Fruit fly (Drosophila melanogaster) whole organism, embryonic: Measurements from ENCODE around the gene Rpp14b.

Experiments
- Atf6 ChIP-seq: fragments of 200-800 bp; sonication (Bioruptor generic); IDR thresholded peaks from 2 replicates; pipeline ENCODE4 v1.3.6; 2022; ENCODE audit warnings: missing biosample characterization, missing genetic modification characterization
- B-H1 ChIP-seq: fragments of 200-800 bp; sonication (Bioruptor generic); IDR thresholded peaks from 3 replicates; pipeline ENCODE4 v1.3.6; 2022; ENCODE audit warnings: missing biosample characterization, missing genetic modification characterization
- BEAF-32 ChIP-seq: fragments of 200-800 bp; sonication (Bioruptor generic); optimal IDR thresholded peaks from 3 replicates; lab custom pipeline; 2017; ENCODE audit warnings: missing biosample characterization, missing genetic modification characterization, mild to moderate bottlenecking, moderate library complexity, missing genetic modification reagents
- CG10321 ChIP-seq: fragments of 200-800 bp; sonication (Bioruptor generic); IDR thresholded peaks from 2 replicates; pipeline ENCODE4 v1.3.6; 2022; ENCODE audit warnings: missing biosample characterization, missing genetic modification characterization
- CG10959 ChIP-seq: fragments of 200-800 bp; sonication (Bioruptor generic); IDR thresholded peaks from 2 replicates; pipeline ENCODE4 v1.3.6; 2022; ENCODE audit warnings: missing biosample characterization, missing genetic modification characterization
- CG12744 ChIP-seq: fragments of 200-800 bp; sonication (Bioruptor generic); optimal IDR thresholded peaks from 2 replicates; lab custom pipeline; 2016; ENCODE audit warnings: missing biosample characterization, missing genetic modification characterization
- CG12769 ChIP-seq: fragments of 200-800 bp; sonication (Bioruptor generic); optimal IDR thresholded peaks from 2 replicates; lab custom pipeline; 2019; ENCODE audit warnings: missing biosample characterization, mild to moderate bottlenecking, missing genetic modification characterization, moderate library complexity
- CG12942 ChIP-seq: fragments of 200-800 bp; sonication (Bioruptor generic); optimal IDR thresholded peaks from 3 replicates; lab custom pipeline; 2016; ENCODE audit warnings: missing biosample characterization, missing genetic modification characterization
- CG13123 ChIP-seq: fragments of 200-800 bp; sonication (Bioruptor generic); optimal IDR thresholded peaks from 2 replicates; lab custom pipeline; 2016; ENCODE audit warnings: missing biosample characterization, missing genetic modification characterization
- CG14667 ChIP-seq: fragments of 200-800 bp; sonication (Bioruptor generic); IDR thresholded peaks from 2 replicates; pipeline ENCODE4 v1.3.6; 2022; ENCODE audit warnings: missing biosample characterization, missing genetic modification characterization
- CG14710 ChIP-seq: fragments of 200-800 bp; sonication (Bioruptor generic); optimal IDR thresholded peaks from 3 replicates; lab custom pipeline; 2019; ENCODE audit warnings: missing biosample characterization, mild to moderate bottlenecking, missing genetic modification characterization, moderate library complexity
- CG14965 ChIP-seq: fragments of 200-800 bp; sonication (Bioruptor generic); optimal IDR thresholded peaks from 2 replicates; lab custom pipeline; 2016; ENCODE audit warnings: missing biosample characterization, missing genetic modification characterization, borderline replicate concordance
- CG1529 ChIP-seq: fragments of 200-800 bp; sonication (Bioruptor generic); optimal IDR thresholded peaks from 3 replicates; lab custom pipeline; 2018; ENCODE audit warnings: missing biosample characterization, missing genetic modification characterization
- CG15601 ChIP-seq: fragments of 200-800 bp; sonication (Bioruptor generic); optimal IDR thresholded peaks from 3 replicates; lab custom pipeline; 2019; ENCODE audit warnings: missing biosample characterization, mild to moderate bottlenecking, missing genetic modification characterization, moderate library complexity
- CG1602 ChIP-seq: fragments of 200-800 bp; sonication (Bioruptor generic); optimal IDR thresholded peaks from 3 replicates; lab custom pipeline; 2016; ENCODE audit warnings: missing biosample characterization, missing genetic modification characterization
- CG3281 ChIP-seq: fragments of 200-800 bp; sonication (Bioruptor generic); optimal IDR thresholded peaks from 3 replicates; lab custom pipeline; 2017; ENCODE audit warnings: missing biosample characterization, mild to moderate bottlenecking, missing genetic modification characterization
- CG33213 ChIP-seq: fragments of 200-800 bp; sonication (Bioruptor generic); optimal IDR thresholded peaks from 3 replicates; lab custom pipeline; 2016; ENCODE audit warnings: missing biosample characterization, missing genetic modification characterization
- CG4328 ChIP-seq: fragments of 200-800 bp; sonication (Bioruptor generic); optimal IDR thresholded peaks from 3 replicates; lab custom pipeline; 2017; ENCODE audit warnings: missing biosample characterization, missing genetic modification reagents, missing genetic modification characterization
- CG4617 ChIP-seq: fragments of 200-800 bp; sonication (Bioruptor generic); optimal IDR thresholded peaks from 3 replicates; lab custom pipeline; 2016; ENCODE audit warnings: missing biosample characterization, missing genetic modification characterization, borderline replicate concordance
- CG4730 ChIP-seq: fragments of 200-800 bp; sonication (Bioruptor generic); IDR thresholded peaks from 2 replicates; pipeline ENCODE4 v1.3.6; 2022; ENCODE audit warnings: missing biosample characterization, missing genetic modification characterization
- CG5953 ChIP-seq: fragments of 200-800 bp; sonication (Bioruptor generic); IDR thresholded peaks from 2 replicates; pipeline ENCODE4 v1.3.6; 2022; ENCODE audit warnings: missing biosample characterization, missing genetic modification characterization
- CG7556 ChIP-seq: fragments of 200-800 bp; sonication (Bioruptor generic); optimal IDR thresholded peaks from 2 replicates; lab custom pipeline; 2017; ENCODE audit warnings: missing biosample characterization, mild to moderate bottlenecking, missing genetic modification characterization
- CG7839 ChIP-seq: fragments of 200-800 bp; sonication (Bioruptor generic); optimal IDR thresholded peaks from 3 replicates; lab custom pipeline; 2018; ENCODE audit warnings: missing biosample characterization, mild to moderate bottlenecking, missing genetic modification characterization, moderate library complexity
- CG8281 ChIP-seq: fragments of 200-800 bp; sonication (Bioruptor generic); optimal IDR thresholded peaks from 2 replicates; lab custom pipeline; 2018; ENCODE audit warnings: missing biosample characterization, mild to moderate bottlenecking, missing genetic modification characterization, moderate library complexity
- CG8388 ChIP-seq: fragments of 200-800 bp; sonication (Bioruptor generic); optimal IDR thresholded peaks from 2 replicates; lab custom pipeline; 2019; ENCODE audit warnings: missing biosample characterization, mild to moderate bottlenecking, missing genetic modification characterization, moderate library complexity
- CG8944 ChIP-seq: fragments of 200-800 bp; sonication (Bioruptor generic); optimal IDR thresholded peaks from 3 replicates; lab custom pipeline; 2016; ENCODE audit warnings: missing biosample characterization, missing genetic modification characterization
- CG9797 ChIP-seq: fragments of 200-800 bp; sonication (Bioruptor generic); optimal IDR thresholded peaks from 3 replicates; lab custom pipeline; 2018; ENCODE audit warnings: missing biosample characterization, mild to moderate bottlenecking, missing genetic modification characterization
- Camta ChIP-seq: fragments of 200-800 bp; sonication (Bioruptor generic); optimal IDR thresholded peaks from 2 replicates; lab custom pipeline; 2016; ENCODE audit warnings: missing biosample characterization, missing genetic modification characterization
- Chrac-16 ChIP-seq: fragments of 200-800 bp; sonication (Bioruptor generic); optimal IDR thresholded peaks from 3 replicates; lab custom pipeline; 2016; ENCODE audit warnings: missing biosample characterization, missing genetic modification characterization
- CoRest ChIP-seq: fragments of 200-800 bp; sonication (Bioruptor generic); optimal IDR thresholded peaks from 3 replicates; lab custom pipeline; 2018; ENCODE audit warnings: missing biosample characterization, mild to moderate bottlenecking, missing genetic modification characterization, moderate library complexity
- Dbx ChIP-seq: fragments of 200-800 bp; sonication (Bioruptor generic); IDR thresholded peaks from 3 replicates; pipeline ENCODE4 v1.3.6; 2022; ENCODE audit warnings: missing biosample characterization, missing genetic modification characterization
- Dfd ChIP-seq, 2 experiments: fragments of >200 bp; optimal IDR thresholded peaks; 2 replicates each; lab custom pipeline; 2017; ENCODE audit warnings: missing biosample characterization in 2 of 2, missing genetic modification characterization in 2 of 2
- Dll ChIP-seq: fragments of 200-800 bp; sonication (Bioruptor generic); IDR thresholded peaks from 4 replicates; pipeline ENCODE4 v1.3.6; 2022; ENCODE audit warnings: missing biosample characterization, missing genetic modification characterization; ENCODE audit not compliant: partially characterized antibody
- Gsc ChIP-seq: fragments of 200-800 bp; sonication (Bioruptor generic); IDR thresholded peaks from 2 replicates; pipeline ENCODE4 v1.3.6; 2022; ENCODE audit warnings: missing biosample characterization, missing genetic modification characterization
- Hr39 ChIP-seq: fragments of >200 bp; optimal IDR thresholded peaks from 2 replicates; lab custom pipeline; 2017
- Jarid2 ChIP-seq: fragments of 200-800 bp; sonication (Bioruptor generic); optimal IDR thresholded peaks from 3 replicates; lab custom pipeline; 2017; ENCODE audit warnings: mild to moderate bottlenecking, missing biosample characterization, missing genetic modification reagents, missing genetic modification characterization
- Lhr ChIP-seq: fragments of 200-800 bp; sonication (Bioruptor generic); optimal IDR thresholded peaks from 3 replicates; lab custom pipeline; 2017; ENCODE audit warnings: mild to moderate bottlenecking, missing biosample characterization, missing genetic modification reagents, missing genetic modification characterization
- Mad ChIP-seq: fragments of 200-800 bp; sonication (Bioruptor generic); optimal IDR thresholded peaks from 2 replicates; lab custom pipeline; 2016; ENCODE audit warnings: missing biosample characterization, missing genetic modification characterization
- Med ChIP-seq: fragments of 200-800 bp; sonication (Bioruptor generic); peaks from one replicate; lab custom pipeline; 2016; ENCODE audit warnings: missing biosample characterization, missing genetic modification characterization, mild to moderate bottlenecking, inconsistent platforms, moderate library complexity
- Nf-YA ChIP-seq: fragments of 200-800 bp; sonication (Bioruptor generic); IDR thresholded peaks from 2 replicates; pipeline ENCODE4 v1.3.6; 2022; ENCODE audit warnings: missing biosample characterization, missing genetic modification characterization
- Oli ChIP-seq: fragments of 200-800 bp; sonication (Bioruptor generic); optimal IDR thresholded peaks from 2 replicates; lab custom pipeline; 2018; ENCODE audit warnings: missing biosample characterization, mild to moderate bottlenecking, missing genetic modification characterization, moderate library complexity
- Optix ChIP-seq: fragments of 200-800 bp; sonication (Bioruptor generic); IDR thresholded peaks from 3 replicates; pipeline ENCODE4 v1.3.6; 2022; ENCODE audit warnings: missing biosample characterization, missing genetic modification characterization
- PHDP ChIP-seq: fragments of 200-800 bp; sonication (Bioruptor generic); optimal IDR thresholded peaks from 3 replicates; lab custom pipeline; 2018; ENCODE audit warnings: missing biosample characterization, mild to moderate bottlenecking, missing genetic modification characterization, moderate library complexity
- Xbp1 ChIP-seq: fragments of 200-800 bp; sonication (Bioruptor generic); optimal IDR thresholded peaks from 3 replicates; lab custom pipeline; 2016; ENCODE audit warnings: missing biosample characterization, mild to moderate bottlenecking, missing genetic modification characterization
- al ChIP-seq: fragments of 200-800 bp; sonication (Bioruptor generic); IDR thresholded peaks from 2 replicates; pipeline ENCODE4 v1.3.6; 2022; ENCODE audit warnings: missing biosample characterization, missing genetic modification characterization
- cato ChIP-seq: fragments of 200-800 bp; sonication (Bioruptor generic); optimal IDR thresholded peaks from 2 replicates; lab custom pipeline; 2016; ENCODE audit warnings: missing biosample characterization, missing genetic modification characterization, borderline replicate concordance
- exex ChIP-seq: fragments of 200-800 bp; sonication (Bioruptor generic); optimal IDR thresholded peaks from 4 replicates; lab custom pipeline; 2018; ENCODE audit warnings: missing biosample characterization, mild to moderate bottlenecking, missing genetic modification characterization, moderate library complexity
- knrl ChIP-seq: fragments of 200-800 bp; sonication (Bioruptor generic); IDR thresholded peaks from 3 replicates; pipeline ENCODE4 v1.3.6; 2022; ENCODE audit warnings: missing biosample characterization, missing genetic modification characterization; ENCODE audit not compliant: partially characterized antibody
- luna ChIP-seq: fragments of 200-800 bp; sonication (Bioruptor generic); optimal IDR thresholded peaks from 2 replicates; lab custom pipeline; 2016; ENCODE audit warnings: missing biosample characterization, missing genetic modification characterization
- ranshi ChIP-seq: fragments of 200-800 bp; sonication (Bioruptor generic); IDR thresholded peaks from 2 replicates; pipeline ENCODE4 v1.3.6; 2022; ENCODE audit warnings: missing biosample characterization, missing genetic modification characterization
- sug ChIP-seq: fragments of 200-800 bp; optimal IDR thresholded peaks from 2 replicates; lab custom pipeline; 2019; ENCODE audit warnings: missing biosample characterization, mild to moderate bottlenecking, missing genetic modification characterization, moderate library complexity

Gene Rpp14b

DNA sequence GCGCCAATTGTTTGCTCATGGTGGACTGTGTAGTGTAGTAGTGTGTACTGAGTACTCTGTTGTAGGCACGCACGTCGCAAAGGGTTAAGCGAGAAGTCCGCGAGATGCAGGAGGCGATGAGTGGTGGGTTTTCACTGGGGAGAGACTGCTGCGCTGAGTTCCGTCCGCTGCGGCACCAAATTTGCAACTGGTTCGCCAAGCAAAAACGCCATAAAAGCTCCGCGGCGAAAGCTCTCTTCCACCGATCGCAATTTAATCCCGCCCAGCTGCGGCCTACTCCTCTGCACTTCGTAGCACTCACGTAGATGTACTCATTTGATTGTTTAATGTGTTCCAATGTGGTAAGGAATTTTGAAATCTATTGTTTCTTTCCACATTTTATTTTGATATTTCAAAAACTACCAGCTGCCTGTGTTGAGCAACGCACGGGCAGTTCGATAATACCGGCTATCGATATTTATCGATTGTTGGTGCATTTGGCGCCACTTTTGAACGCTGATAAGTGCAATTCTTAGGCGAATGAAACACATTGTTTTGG is 40.7 kb upstream of the Rpp14b start, which contains the start of gene CG7920 (continued):
- TF ChIP-seq CG14965 (GFP tag; lab: Kevin White, UChicago) (no peak), Med (GFP tag; lab: Kevin White, UChicago) (peak; percentile 83), PHDP (peak; percentile 6), CG10959 (GFP tag; lab: Robert Waterston, UW) (no peak), cato (GFP tag; lab: Kevin White, UChicago) (no peak), exex (tag; lab: Kevin White, UChicago) (no peak), Chrac-16 (GFP tag; lab: Kevin White, UChicago) (no peak), ranshi (GFP tag; lab: Robert Waterston, UW) (no peak; the same call in 1 of the 2 replicates), knrl (GFP tag; lab: Robert Waterston, UW) (peak; percentile 76), CG7839 (tag; lab: Kevin White, UChicago) (no peak), CoRest (tag; lab: Kevin White, UChicago) (peak; percentile 34), Lhr (peak; percentile 30), CG12942 (GFP tag; lab: Kevin White, UChicago) (peak; percentile 18), CG8388 (GFP tag; lab: Kevin White, UChicago) (no peak), CG15601 (tag; lab: Kevin White, UChicago) (no peak), Oli (no peak), CG9797 (GFP tag; lab: Kevin White, UChicago) (peak; percentile 26), Optix (no peak), CG1529 (GFP tag; lab: Kevin White, UChicago) (no peak), Gsc (no peak), CG1602 (GFP tag; lab: Kevin White, UChicago) (no peak), Nf-YA (GFP tag; lab: Robert Waterston, UW) (no peak), Dfd (GFP tag; optimal IDR thresholded peaks at IDR 0.05; lab: Kevin White, UChicago) (no peak), Xbp1 (peak; percentile 19), Hr39 (lab: Kevin White, UChicago) (no peak), CG33213 (GFP tag; lab: Kevin White, UChicago) (peak; percentile 42), CG7556 (GFP tag; lab: Kevin White, UChicago) (peak; percentile 23), luna (no peak), Atf6 (GFP tag; lab: Robert Waterston, UW) (no peak), CG4328 (no peak), CG14710 (tag; lab: Kevin White, UChicago) (peak; percentile 39), Dbx (GFP tag; lab: Robert Waterston, UW) (no peak), BEAF-32 (GFP tag; lab: Kevin White, UChicago) (peak; percentile 87), CG12744 (GFP tag; lab: Kevin White, UChicago) (no peak), CG3281 (peak; percentile 46), Dll (GFP tag; lab: Robert Waterston, UW) (peak; percentile 89), CG10321 (0 out of 2 replicates have a peak, but pooled peaks have one; percentile 27), CG13123 (GFP tag; lab: Kevin White, UChicago) (no peak), CG14667 (no peak), B-H1 (GFP tag; lab: Robert Waterston, UW) (no peak), al (GFP tag; lab: Robert Waterston, UW) (no peak), CG4730 (GFP tag; lab: Robert Waterston, UW) (no peak), CG5953 (GFP tag; lab: Robert Waterston, UW) (no peak), CG8281 (tag; lab: Kevin White, UChicago) (no peak), Camta (GFP tag; lab: Kevin White, UChicago) (no peak), CG8944 (GFP tag; lab: Kevin White, UChicago) (no peak), CG4617 (GFP tag; lab: Kevin White, UChicago) (no peak), sug (no peak), CG12769 (tag; lab: Kevin White, UChicago) (peak; percentile 52), Jarid2 (GFP tag; lab: Kevin White, UChicago) (peak; percentile 83), Mad (GFP tag; lab: Kevin White, UChicago) (no peak)
